Worm (Caenorhabditis elegans): Measurements from ENCODE around the gene W09C2.7.

DNA sequence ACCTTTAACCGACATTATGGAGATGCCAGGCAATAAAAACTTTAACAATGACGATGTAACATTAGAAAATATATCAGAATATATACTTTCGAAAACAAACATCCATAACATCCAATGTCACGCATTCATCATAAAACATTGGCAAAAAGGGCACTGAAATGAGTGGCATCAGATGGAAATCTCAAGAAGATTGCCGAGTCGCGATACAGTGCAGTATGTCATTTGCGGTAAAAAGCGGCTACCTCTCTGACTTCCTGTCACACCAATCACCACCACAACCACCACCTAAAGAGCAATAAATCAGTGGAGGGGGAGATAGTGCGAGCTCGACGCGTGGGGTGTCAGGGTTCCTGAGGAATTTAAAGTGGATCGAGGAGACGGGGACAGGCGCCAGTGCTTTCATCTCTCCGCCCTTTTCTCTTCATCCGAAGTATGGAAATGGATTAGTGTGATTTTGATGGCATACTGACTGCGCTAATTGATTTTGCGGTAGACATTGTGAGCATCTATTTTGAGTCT is 9.0 kb downstream of the W09C2.7 start:
- TF ChIP-seq nhr-11 (tag; optimal IDR thresholded peaks at IDR 0.05) (no peak), blmp-1 (tag; optimal IDR thresholded peaks at IDR 0.05; ENCODE audit: insufficient read depth) (no peak), nhr-237 (tag; optimal IDR thresholded peaks at IDR 0.05) (no peak), egl-27 (tag; optimal IDR thresholded peaks at IDR 0.05) (no peak), unc-62 (GFP tag; optimal IDR thresholded peaks at IDR 0.05) (no peak), C34F6.9 (tag; optimal IDR thresholded peaks at IDR 0.05) (no peak), ama-1 (optimal IDR thresholded peaks at IDR 0.05) (no peak), ztf-4 (tag; optimal IDR thresholded peaks at IDR 0.05) (no peak), lin-39 (tag; optimal IDR thresholded peaks at IDR 0.05) (no peak), zag-1 (tag; optimal IDR thresholded peaks at IDR 0.05) (no peak), nhr-12 (tag; optimal IDR thresholded peaks at IDR 0.05) (no peak), nhr-10 (tag; optimal IDR thresholded peaks at IDR 0.05) (no peak), alr-1 (tag; optimal IDR thresholded peaks at IDR 0.05) (no peak), snpc-4 (tag; optimal IDR thresholded peaks at IDR 0.05) (no peak)
